Worm (Caenorhabditis elegans): Measurements from ENCODE around the gene R10F2.5.
"Not testable (repeated sequence)": the region's sequence is repeated elsewhere in the genome, so short reads cannot be mapped to it uniquely, and the experiment has no call there.

The R10F2.5 gene

DNA sequence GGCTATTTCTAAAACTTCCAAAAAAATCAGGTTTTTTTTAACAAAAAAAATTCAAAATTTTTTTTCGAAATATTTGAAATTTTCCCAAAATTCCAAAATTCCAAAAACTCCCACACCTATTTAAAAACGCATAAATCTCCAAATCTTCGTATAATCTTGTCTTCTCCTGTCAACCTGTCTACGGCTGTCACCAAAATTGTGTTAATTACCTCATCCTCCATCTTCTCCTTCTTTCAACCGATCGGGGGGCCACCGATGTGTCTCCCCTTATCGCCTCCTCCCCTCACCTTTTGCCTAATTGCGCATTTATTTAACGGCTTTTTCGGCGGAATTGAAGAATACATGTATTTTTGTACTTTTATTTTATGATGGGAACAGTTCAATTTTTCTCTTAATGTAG lies 15.7 kb downstream of the R10F2.5 start:
- peak; percentile 53 for TF ChIP-seq unc-55 (GFP tag; optimal IDR thresholded peaks at IDR 0.05)
- no peak for TF ChIP-seq hlh-8 (tag; optimal IDR thresholded peaks at IDR 0.05)
- no peak for TF ChIP-seq ama-1 (optimal IDR thresholded peaks at IDR 0.05)

DNA sequence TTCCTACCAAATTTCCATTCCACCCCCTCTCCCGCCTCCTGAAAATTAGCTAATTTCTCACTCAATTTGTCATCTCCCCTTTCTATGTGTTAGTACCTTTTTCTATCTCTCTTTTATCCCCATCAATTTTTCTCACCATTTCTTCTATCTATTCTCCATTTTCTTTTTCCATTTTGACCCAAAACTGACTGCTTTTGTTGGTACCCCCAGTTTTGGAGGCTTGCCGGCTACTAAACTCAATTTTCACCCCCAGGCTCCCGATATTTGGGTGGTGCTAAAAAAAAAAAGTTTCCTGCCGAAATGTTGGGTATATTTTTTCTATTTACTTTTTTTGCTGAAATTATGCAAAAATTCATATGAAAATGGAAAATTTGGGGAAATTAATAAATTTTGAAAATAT lies 16.7 kb downstream of the R10F2.5 start:
- TF ChIP-seq ztf-16 (tag; optimal IDR thresholded peaks at IDR 0.05) (no peak), ceh-48 (tag; optimal IDR thresholded peaks at IDR 0.05) (no peak), unc-42 (tag; optimal IDR thresholded peaks at IDR 0.05) (peak; percentile 60), pax-1 (tag; optimal IDR thresholded peaks at IDR 0.05) (no peak), ceh-6 (GFP tag; optimal IDR thresholded peaks at IDR 0.05) (no peak)

DNA sequence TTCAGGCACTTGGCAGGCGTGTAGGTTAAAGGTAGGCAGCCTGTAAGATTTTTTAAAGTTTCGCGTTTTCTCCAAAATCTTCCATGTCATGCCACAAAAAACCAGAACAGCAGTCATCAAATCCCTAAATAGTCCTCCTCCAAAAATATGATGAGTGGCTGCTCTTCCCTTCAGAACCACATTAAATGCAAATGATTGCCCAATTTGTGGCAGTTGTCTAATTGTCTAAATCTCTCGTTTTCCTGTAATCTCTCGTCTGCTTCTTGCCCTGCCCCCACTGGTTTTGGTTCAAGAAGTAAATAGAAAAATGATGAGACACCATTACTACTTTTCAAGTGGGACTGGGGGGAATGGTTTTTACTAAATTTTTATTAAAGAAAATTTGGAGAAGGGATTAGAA lies 20.4 kb downstream of the R10F2.5 start:
- no peak for TF ChIP-seq K02D7.2 (tag; optimal IDR thresholded peaks at IDR 0.05)
- TF ChIP-seq syd-9 (tag; optimal IDR thresholded peaks at IDR 0.05), result no peak
- no peak for TF ChIP-seq tbx-2 (tag; optimal IDR thresholded peaks at IDR 0.05)
- no peak for TF ChIP-seq nhr-232 (tag; optimal IDR thresholded peaks at IDR 0.05)
- TF ChIP-seq ceh-9 (tag; optimal IDR thresholded peaks at IDR 0.05), result no peak
- no peak for TF ChIP-seq T23F11.4 (GFP tag; optimal IDR thresholded peaks at IDR 0.05)
- no peak for TF ChIP-seq odd-2 (tag; optimal IDR thresholded peaks at IDR 0.05)
- no peak for TF ChIP-seq C38D4.7 (GFP tag; optimal IDR thresholded peaks at IDR 0.05)
- TF ChIP-seq pqm-1 (tag; optimal IDR thresholded peaks at IDR 0.05), result no peak
- TF ChIP-seq Y22D7AL.16 (tag; optimal IDR thresholded peaks at IDR 0.05), result no peak

DNA sequence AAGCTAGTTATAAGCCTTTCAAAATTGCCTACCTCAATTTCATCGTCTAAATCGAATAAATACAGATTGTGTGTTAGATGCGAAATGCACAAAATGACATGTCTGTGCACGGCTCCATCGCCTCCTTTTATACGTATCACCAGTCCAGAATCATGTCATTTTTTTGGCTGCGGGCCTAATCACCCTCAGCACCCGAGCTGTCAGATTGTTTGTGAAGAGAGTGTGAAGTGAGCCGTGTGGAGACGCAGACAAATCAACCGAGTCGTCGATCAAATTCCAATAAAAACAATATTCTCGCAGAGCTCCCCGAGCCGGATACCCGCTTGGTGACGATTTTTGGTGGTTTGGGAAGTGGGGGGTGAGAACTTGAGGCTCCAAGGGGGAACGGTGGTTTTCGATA lies 23.4 kb downstream of the R10F2.5 start, which contains the start of gene idpa-1:
TSS of gene idpa-1 (minus strand) at position 101 of the 400 bp plus-strand sequence.
- TF ChIP-seq unc-55 (GFP tag; optimal IDR thresholded peaks at IDR 0.05) (peak; percentile 8), hlh-8 (tag; optimal IDR thresholded peaks at IDR 0.05) (no peak)

DNA sequence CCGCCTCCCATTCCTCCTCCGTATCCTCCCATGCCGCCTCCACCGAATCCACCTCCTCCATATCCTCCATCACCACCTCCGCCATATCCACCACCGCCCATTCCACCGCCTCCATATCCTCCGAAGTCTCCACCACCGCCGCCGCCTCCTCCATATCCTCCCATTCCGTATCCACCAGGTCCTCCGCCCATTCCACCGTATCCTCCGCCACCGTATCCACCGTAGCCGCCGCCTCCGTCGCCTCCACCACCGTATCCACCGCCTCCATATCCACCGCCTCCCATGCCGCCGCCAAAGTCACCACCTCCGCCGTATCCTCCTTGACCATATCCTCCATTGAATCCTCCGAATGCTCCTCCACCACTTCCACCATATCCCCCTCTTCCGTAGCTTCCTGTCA lies 24.9 kb downstream of the R10F2.5 start:
- peak; percentile 16 for TF ChIP-seq sdc-2 (tag; optimal IDR thresholded peaks at IDR 0.05)
- no peak for TF ChIP-seq pqm-1 (tag; optimal IDR thresholded peaks at IDR 0.05)

DNA sequence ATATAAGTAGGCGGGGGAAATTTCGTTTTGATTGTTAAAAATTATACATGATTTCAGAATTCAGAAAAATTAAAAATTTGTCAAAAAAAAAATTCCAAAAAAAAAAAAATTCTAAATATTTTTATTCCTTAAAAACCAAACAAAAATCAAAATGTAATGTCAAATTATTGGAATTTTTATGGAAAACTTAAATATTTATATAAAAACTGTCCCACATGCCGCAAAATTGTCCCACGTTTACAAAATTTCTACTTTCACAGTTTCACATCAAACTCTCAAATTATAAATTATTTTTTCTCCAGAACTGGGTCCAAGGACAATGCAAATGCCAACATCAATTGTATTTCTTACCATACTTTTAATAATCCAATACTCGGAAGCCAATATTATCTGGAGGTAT lies 33.1 kb downstream of the R10F2.5 start, which contains the start of gene F56F11.1:
TSS of gene F56F11.1 (plus strand) at position 301 of the 400 bp plus-strand sequence.
- TF ChIP-seq ahr-1 (tag; optimal IDR thresholded peaks at IDR 0.05) (no peak), ref-2 (tag; optimal IDR thresholded peaks at IDR 0.05) (no peak), ets-4 (tag; optimal IDR thresholded peaks at IDR 0.05) (no peak), ceh-14 (tag; optimal IDR thresholded peaks at IDR 0.05) (no peak), ceh-22 (tag; optimal IDR thresholded peaks at IDR 0.05) (no peak)

DNA sequence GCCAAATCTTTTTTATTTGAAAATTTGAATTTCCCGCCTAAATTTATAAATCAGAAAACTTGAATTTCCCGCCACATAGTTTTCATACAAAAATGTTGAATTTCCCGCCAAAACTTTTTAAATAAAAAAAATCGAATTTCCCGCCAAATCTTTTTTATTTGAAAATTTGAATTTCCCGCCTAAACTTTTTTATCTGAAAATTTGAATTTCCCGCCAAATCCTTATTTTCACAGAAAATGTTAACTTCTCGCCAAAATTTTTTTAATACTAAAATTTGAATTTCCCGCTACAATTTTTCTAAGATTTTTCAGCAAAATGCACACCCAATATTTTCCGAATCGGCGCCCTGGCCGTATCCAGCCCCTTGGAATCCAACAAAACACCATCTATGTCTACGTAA lies 42.6 kb downstream of the R10F2.5 start, which contains the start of gene F56F11.2:
TSS of gene F56F11.2 (plus strand) at position 301 of the 400 bp plus-strand sequence.
- TF ChIP-seq tbx-2 (tag; optimal IDR thresholded peaks at IDR 0.05); nfya-1 (tag; optimal IDR thresholded peaks at IDR 0.05); hlh-30 (tag; optimal IDR thresholded peaks at IDR 0.05; ENCODE audit: insufficient read depth): not testable (repeated sequence)

DNA sequence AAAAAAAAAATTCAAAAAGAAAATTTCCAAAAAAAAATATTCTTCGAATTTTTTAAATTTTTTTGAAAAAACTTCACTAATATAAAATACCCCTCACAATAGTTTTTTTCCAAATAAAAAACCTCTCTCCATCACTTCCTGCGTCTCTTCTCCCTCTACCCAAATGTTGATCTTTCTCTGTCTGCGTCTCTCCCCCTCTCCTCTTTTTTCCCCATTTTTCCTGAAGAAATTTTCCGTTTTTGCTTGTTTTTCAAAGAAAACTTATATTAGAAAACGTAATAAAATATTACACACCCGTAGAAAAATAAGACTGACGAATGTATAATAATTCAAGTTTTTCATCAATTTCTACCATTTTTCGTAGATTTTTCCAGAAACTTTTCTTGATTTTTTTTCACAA lies 43.4 kb downstream of the R10F2.5 start:
- TF ChIP-seq dmd-4 (tag; optimal IDR thresholded peaks at IDR 0.05; ENCODE audit: borderline replicate concordance) (no peak), hlh-6 (tag; optimal IDR thresholded peaks at IDR 0.05) (no peak), nhr-232 (tag; optimal IDR thresholded peaks at IDR 0.05) (no peak), C38D4.7 (GFP tag; optimal IDR thresholded peaks at IDR 0.05) (no peak), F13H6.1 (tag; optimal IDR thresholded peaks at IDR 0.05) (no peak), pag-3 (tag; optimal IDR thresholded peaks at IDR 0.05; ENCODE audit: borderline replicate concordance) (no peak), pat-9 (tag; optimal IDR thresholded peaks at IDR 0.05) (no peak), odd-2 (tag; optimal IDR thresholded peaks at IDR 0.05) (no peak), C08G9.2 (tag; optimal IDR thresholded peaks at IDR 0.05) (no peak), pros-1 (tag; optimal IDR thresholded peaks at IDR 0.05) (no peak)

Measured in whole organism, late embryonic.